Fruit fly (Drosophila melanogaster) whole organism, larva: Measurements from ENCODE around the gene Pect.

Experiments
- noc ChIP-seq: fragments of 200-800 bp; sonication (Bioruptor generic); optimal IDR thresholded peaks from 3 replicates; lab custom pipeline; 2019; ENCODE audit warnings: missing biosample characterization, mild to moderate bottlenecking, missing genetic modification characterization, moderate library complexity

Gene Pect

DNA sequence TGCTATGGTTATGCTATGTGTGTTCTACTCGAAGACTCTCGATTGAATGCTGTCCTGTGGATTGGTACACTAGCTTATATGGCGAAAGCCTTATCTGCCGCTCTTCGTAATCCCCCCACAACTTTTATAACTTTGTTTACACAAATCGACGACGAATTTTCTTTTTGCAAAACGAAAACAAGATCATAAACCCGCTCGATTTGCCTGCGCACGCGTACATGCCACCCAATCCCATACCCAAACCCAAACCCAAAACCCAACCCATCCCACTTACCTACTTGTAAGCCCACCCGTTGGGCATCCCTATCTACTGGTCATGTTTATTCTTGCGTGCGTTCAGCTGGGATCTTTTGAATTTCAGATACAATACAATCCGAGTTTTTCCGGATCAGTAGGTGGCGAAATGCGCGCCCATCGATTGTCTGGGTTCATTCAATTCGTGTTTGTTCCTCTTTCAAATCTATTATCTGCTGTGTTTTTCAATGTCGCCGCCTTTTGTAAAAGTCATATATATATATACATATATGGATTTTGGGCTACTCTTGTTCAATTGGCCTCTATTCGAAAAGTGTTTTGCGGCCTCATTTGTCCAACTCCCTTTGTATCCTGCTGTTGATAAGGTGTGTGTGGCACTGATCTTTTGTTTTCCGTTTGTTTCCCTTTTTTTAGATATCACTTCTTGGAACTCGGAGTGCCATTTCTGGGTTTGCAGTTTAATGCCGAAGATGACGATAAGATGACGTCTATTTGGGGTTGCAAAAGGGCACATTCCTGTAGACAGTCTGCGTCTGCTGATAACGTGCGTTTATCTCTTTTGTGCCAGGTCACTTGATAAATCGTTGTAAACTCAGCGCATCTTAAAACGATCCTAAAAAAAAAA, 31.3 kb downstream of the Pect start, which contains the start of gene Mabi:
Gene Mabi, minus strand, starts transcription at position 51 of the 880 bp plus-strand sequence.
- no peak for TF ChIP-seq noc (tag; lab: Kevin White, UChicago)

DNA sequence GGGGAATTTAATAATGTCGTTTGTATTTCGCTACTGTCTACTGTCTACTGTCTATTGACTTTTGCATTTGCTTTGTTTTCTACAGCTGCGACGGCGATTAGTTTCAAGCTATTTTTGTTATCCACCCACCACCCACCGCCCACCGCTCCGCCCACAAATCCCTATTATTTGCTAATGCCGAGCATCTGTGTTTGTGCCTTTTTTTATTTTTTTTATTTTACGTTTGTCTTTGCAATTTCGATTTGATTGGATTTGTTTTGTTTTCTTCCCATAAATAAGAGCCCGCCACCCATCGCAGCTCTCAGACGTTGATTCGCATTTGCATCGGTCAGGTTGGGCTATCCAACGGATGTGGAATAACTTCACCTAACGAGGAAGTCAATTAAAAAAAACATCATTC, 32.6 kb downstream of the Pect start, which contains the start of gene Jhbp14:
Gene Jhbp14, plus strand, starts transcription at position 301 of the 400 bp plus-strand sequence.
- TF ChIP-seq noc (tag; lab: Kevin White, UChicago) = no peak

DNA sequence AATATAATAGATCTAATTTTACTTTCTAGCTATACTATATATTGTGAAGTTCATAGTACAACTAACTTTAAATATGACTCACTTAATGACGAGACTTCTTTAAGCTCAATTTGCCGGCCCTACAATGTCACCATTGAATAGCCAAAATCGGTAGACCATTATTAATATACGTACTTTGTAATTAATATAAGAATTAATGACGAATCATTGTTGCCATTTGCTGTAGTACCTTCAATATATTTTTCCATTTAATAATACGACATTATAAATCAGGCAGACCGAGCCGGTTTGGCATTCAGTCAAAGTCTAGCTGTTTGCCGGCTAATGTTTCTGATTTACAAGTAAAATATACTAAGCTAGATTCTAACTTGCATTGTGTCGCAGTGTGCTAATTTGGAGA, 36.1 kb downstream of the Pect start, which contains the start of gene Jhbp13:
Gene Jhbp13, plus strand, starts transcription at position 301 of the 400 bp plus-strand sequence.
- no peak for TF ChIP-seq noc (tag; lab: Kevin White, UChicago)

DNA sequence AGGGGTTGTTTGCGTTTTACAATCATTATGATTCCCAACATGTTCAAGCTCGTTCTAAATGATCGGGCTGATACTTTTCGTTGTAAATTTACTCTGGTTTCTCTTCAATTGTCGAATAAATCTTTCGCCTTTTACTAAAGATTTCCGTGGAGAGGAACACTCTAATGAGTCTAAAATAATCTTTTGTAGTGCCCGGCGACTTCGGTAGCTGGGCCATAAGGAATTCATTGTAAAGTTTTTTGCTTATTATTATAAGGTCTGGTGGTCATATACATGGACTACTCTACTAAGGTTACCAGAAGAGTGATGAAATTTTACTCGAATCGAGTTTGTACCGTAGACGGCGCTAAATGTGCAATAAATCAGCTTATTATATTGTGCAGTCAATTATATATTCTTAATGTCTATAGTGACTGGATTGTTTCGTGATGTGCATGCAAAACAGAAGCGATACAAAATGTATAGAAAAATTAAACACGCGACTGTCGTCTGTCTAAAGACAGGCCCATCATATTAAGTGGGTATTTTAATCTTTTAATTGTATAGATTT, 41.3 kb downstream of the Pect start:
- no peak for TF ChIP-seq noc (tag; lab: Kevin White, UChicago)

dm6 chr2L:13245855-13246645, 42.5 kb downstream of the Pect start, which contains the start of gene CG16820:
Gene CG16820 (plus strand): TSS chr2L:13246232.
- no peak for TF ChIP-seq noc (tag; lab: Kevin White, UChicago)

dm6 chr2L:13251167-13251566, 47.6 kb downstream of the Pect start:
- no peak for TF ChIP-seq noc (tag; lab: Kevin White, UChicago)

DNA sequence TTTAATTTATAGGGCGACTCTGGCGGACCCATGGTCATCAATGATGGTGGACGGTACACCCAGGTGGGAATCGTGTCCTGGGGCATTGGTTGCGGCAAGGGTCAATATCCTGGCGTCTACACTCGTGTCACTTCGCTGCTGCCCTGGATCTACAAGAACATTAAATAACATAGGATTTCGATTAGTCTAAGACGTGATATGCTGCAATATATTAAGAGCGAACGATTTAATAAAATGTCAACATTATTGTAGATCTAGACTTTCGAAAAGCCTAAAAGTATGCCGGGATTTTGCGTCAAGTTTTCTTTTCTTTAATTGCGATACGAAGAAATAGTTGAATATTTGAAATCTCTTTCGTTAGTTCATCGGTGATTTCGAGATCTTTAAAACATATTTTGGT, 53.6 kb downstream of the Pect start, which contains the start of gene Naa20B:
Gene Naa20B, plus strand, starts transcription at position 301 of the 400 bp plus-strand sequence.
- TF ChIP-seq noc (tag; lab: Kevin White, UChicago) = no peak

DNA sequence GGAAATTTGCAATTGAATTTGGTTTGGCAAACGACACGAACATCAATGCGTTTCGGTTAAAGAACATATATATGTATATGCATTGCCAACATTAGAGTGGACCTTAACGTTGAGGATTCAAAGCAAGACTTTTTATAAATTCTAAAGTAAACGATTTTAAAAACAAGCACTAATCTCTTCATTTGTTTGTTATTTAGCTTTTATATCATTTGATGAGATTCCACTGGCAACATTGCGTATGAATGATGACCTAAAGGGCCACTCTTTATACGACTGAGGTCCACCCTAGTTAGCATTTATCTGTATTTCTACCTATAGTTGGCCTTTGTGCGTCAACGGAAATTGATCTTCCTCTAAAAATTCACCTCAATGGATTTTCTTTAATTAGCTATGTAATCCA, 55.1 kb downstream of the Pect start:
- no peak for TF ChIP-seq noc (tag; lab: Kevin White, UChicago)

DNA sequence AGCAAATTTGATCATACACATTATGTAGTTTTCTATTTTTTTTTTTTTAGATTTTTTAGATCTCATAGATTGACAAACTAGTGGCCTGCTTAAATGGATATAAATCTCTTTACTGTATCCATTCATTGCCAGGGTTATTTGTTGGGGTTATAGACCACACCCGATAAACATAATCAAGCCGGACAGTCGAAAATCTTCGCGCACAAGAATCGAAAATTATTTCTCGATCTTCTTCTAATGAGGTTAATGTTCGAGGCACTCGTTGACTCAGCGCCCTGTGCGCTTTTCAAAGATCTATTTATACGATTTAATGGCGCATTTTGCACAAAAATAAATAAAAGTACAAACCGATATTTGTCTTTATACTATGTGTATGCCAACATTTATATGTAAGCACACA, 56.1 kb downstream of the Pect start, which contains the start of gene CG31730:
Gene CG31730, minus strand, starts transcription at position 101 of the 400 bp plus-strand sequence.
- TF ChIP-seq noc (tag; lab: Kevin White, UChicago) = no peak
